Worm (Caenorhabditis elegans): ENCODE measurements around the gene ZK455.5.

DNA sequence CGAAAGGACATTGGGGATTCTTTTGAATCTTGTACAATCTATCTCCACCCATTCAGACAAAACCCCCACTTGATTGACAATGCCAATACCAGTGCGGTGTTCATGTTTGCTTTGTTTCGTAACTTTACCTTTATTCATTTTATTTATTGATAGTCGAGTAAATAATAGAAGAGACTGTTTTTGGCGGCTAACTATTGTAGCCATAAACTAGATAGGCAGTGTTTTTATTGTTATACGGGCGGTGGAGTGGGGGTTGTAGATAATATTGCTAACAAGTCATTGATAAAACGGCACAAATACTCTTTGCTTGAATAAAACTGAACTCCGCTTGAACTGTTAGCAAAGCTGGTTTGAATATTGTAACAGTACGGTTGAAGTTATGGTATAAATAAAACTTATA is 38.2 kb upstream of the ZK455.5 start:
- no peak for TF ChIP-seq mef-2 (tag; optimal IDR thresholded peaks at IDR 0.05)
- no peak for TF ChIP-seq ama-1 (optimal IDR thresholded peaks at IDR 0.05)
- no peak for TF ChIP-seq ceh-88 (GFP tag; IDR thresholded peaks at IDR 0.05)
- no peak for TF ChIP-seq unc-98 (GFP tag; IDR thresholded peaks at IDR 0.05)
- no peak for TF ChIP-seq unc-62 (GFP tag; optimal IDR thresholded peaks at IDR 0.05)
- TF ChIP-seq unc-130 (tag; optimal IDR thresholded peaks at IDR 0.05) = no peak
- no peak for TF ChIP-seq elt-3 (tag; optimal IDR thresholded peaks at IDR 0.05)
- no peak for TF ChIP-seq lin-35 (GFP tag; optimal IDR thresholded peaks at IDR 0.05)
- no peak for TF ChIP-seq lin-15B (tag; optimal IDR thresholded peaks at IDR 0.05)
- no peak for TF ChIP-seq nhr-76 (tag; optimal IDR thresholded peaks at IDR 0.05)
- TF ChIP-seq pax-3 (tag; optimal IDR thresholded peaks at IDR 0.05) = no peak
- TF ChIP-seq lir-3 (tag; optimal IDR thresholded peaks at IDR 0.05; ENCODE audit: poor library complexity) = no peak
- TF ChIP-seq nhr-28 (tag; optimal IDR thresholded peaks at IDR 0.05) = no peak

Data from whole organism, L1 larva.